Worm (Caenorhabditis elegans): ENCODE data around the gene ctns-1.

ctns-1 gene

DNA sequence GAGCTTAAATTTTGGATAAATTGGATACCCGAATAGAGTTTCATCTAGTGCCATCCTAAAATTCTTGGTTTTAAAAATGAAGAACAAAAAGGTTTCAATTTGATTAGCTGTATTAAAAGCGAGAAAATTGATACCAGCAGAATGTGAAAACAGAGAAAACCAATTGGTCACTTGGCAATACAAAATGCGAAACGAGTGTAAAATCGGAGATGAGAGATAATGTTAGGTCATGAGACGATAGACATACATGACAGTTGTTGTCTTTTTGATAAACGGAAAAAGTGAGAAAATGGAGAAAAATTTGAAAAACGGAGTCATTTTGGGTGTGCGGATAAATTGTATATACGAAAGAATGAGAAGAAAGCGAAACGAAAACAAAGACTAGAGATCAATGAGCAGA is 31.7 kb downstream of the ctns-1 start, which contains the start of gene sfxn-5 (continued):
- TF ChIP-seq blmp-1 (tag; optimal IDR thresholded peaks at IDR 0.05) = peak; percentile 90
- TF ChIP-seq ceh-88 (GFP tag; IDR thresholded peaks at IDR 0.05) = no peak
- peak in 1 of 2 experiments; percentile 33 for TF ChIP-seq lin-35 (GFP tag; optimal IDR thresholded peaks at IDR 0.05)
- no peak for TF ChIP-seq fkh-4 (tag; optimal IDR thresholded peaks at IDR 0.05; ENCODE audit: borderline replicate concordance)
- TF ChIP-seq mef-2 (tag; optimal IDR thresholded peaks at IDR 0.05) = no peak
- no peak for TF ChIP-seq nhr-77 (tag; optimal IDR thresholded peaks at IDR 0.05)
- no peak for TF ChIP-seq nhr-47 (tag; optimal IDR thresholded peaks at IDR 0.05)
- TF ChIP-seq ceh-8 (GFP tag; optimal IDR thresholded peaks at IDR 0.05) = no peak
- TF ChIP-seq dpl-1 (GFP tag; optimal IDR thresholded peaks at IDR 0.05) = peak in 2 of 3 experiments; percentile 5 to 32
- peak; percentile 23 for TF ChIP-seq unc-130 (tag; optimal IDR thresholded peaks at IDR 0.05)
- TF ChIP-seq ama-1 (optimal IDR thresholded peaks at IDR 0.05) = no peak
- peak; percentile 59 for TF ChIP-seq snu-23 (GFP tag; optimal IDR thresholded peaks at IDR 0.05)
- no peak for TF ChIP-seq vab-15 (tag; optimal IDR thresholded peaks at IDR 0.05)
- no peak for TF ChIP-seq swsn-7 (tag; optimal IDR thresholded peaks at IDR 0.05)
- TF ChIP-seq pqm-1 (tag; optimal IDR thresholded peaks at IDR 0.05) = no peak
- no peak for TF ChIP-seq lir-3 (tag; optimal IDR thresholded peaks at IDR 0.05; ENCODE audit: poor library complexity)
- no peak for TF ChIP-seq C04F5.9 (tag; optimal IDR thresholded peaks at IDR 0.05)
- no peak for TF ChIP-seq zag-1 (tag; optimal IDR thresholded peaks at IDR 0.05)
- TF ChIP-seq nhr-237 (tag; optimal IDR thresholded peaks at IDR 0.05) = no peak
- TF ChIP-seq nhr-85 (tag) = peak; percentile 54
- peak; percentile 20 for TF ChIP-seq nhr-20 (tag; optimal IDR thresholded peaks at IDR 0.05)
- TF ChIP-seq mdl-1 (tag; optimal IDR thresholded peaks at IDR 0.05) = peak in 1 of 2 experiments; percentile 1
- TF ChIP-seq C34B4.2 (tag; optimal IDR thresholded peaks at IDR 0.05) = no peak
- TF ChIP-seq lsy-2 (tag; optimal IDR thresholded peaks at IDR 0.05) = peak; percentile 2 to 63
- TF ChIP-seq efl-3 (GFP tag; optimal IDR thresholded peaks at IDR 0.05) = no peak
- no peak for TF ChIP-seq skn-1 (tag; optimal IDR thresholded peaks at IDR 0.05)
- TF ChIP-seq hpl-2 (GFP tag; optimal IDR thresholded peaks at IDR 0.05) = no peak
- peak in 1 of 2 experiments; percentile 25 for TF ChIP-seq efl-1 (optimal IDR thresholded peaks at IDR 0.05)
- TF ChIP-seq efl-1 (GFP tag; optimal IDR thresholded peaks at IDR 0.05 in 1 of 2) = peak in 1 of 2 experiments; percentile 1
- TF ChIP-seq zip-4 (GFP tag; optimal IDR thresholded peaks at IDR 0.05) = no peak

- TF ChIP-seq vab-15 (tag; optimal IDR thresholded peaks at IDR 0.05) (no peak), nhr-90 (tag; optimal IDR thresholded peaks at IDR 0.05; ENCODE audit: poor library complexity) (no peak), rnt-1 (tag; optimal IDR thresholded peaks at IDR 0.05) (no peak), isw-1 (GFP tag; IDR thresholded peaks at IDR 0.05) (no peak), hlh-17 (GFP tag; optimal IDR thresholded peaks at IDR 0.05; ENCODE audit: borderline replicate concordance) (no peak), snpc-4 (tag; optimal IDR thresholded peaks at IDR 0.05) (no peak), nhr-237 (tag; optimal IDR thresholded peaks at IDR 0.05) (no peak), lin-14 (GFP tag; optimal IDR thresholded peaks at IDR 0.05) (no peak), fkh-4 (tag; optimal IDR thresholded peaks at IDR 0.05; ENCODE audit: borderline replicate concordance) (no peak), lir-3 (tag; optimal IDR thresholded peaks at IDR 0.05; ENCODE audit: poor library complexity) (no peak), nhr-12 (tag; optimal IDR thresholded peaks at IDR 0.05) (no peak), snu-23 (GFP tag; optimal IDR thresholded peaks at IDR 0.05) (no peak), mef-2 (tag; optimal IDR thresholded peaks at IDR 0.05) (no peak), C04F5.9 (tag; optimal IDR thresholded peaks at IDR 0.05) (no peak), hlh-4 (tag; optimal IDR thresholded peaks at IDR 0.05) (no peak), nhr-11 (tag; optimal IDR thresholded peaks at IDR 0.05) (no peak), aly-2 (tag; optimal IDR thresholded peaks at IDR 0.05) (no peak), lin-15B (tag; optimal IDR thresholded peaks at IDR 0.05) (no peak)
Observed at ce11 chrII:8102041-8102440, 34.7 kb downstream of the ctns-1 start, which contains the start of gene sre-2. Gene sre-2 (minus strand): TSS chrII:8102141.
